Worm (Caenorhabditis elegans) whole organism, young adult: Measurements from ENCODE around the gene T23E7.6.

Source experiments
- hmg-20 ChIP-seq: fragments of 200-800 bp; sonication (Bioruptor generic); IDR thresholded peaks from 2 replicates; pipeline ENCODE4 v1.3.6; 2022; ENCODE audit warnings: missing genetic modification reagents, missing genetic modification characterization, missing compliant biosample characterization
- hsf-1 ChIP-seq: fragments of 200-800 bp; sonication (Bioruptor generic); IDR thresholded peaks from 2 replicates; pipeline ENCODE4 v1.3.6; 2022; ENCODE audit warnings: missing genetic modification reagents, missing genetic modification characterization, missing compliant biosample characterization
- madf-8 ChIP-seq: fragments of 200-800 bp; sonication (Bioruptor generic); conservative IDR thresholded peaks from 2 replicates; pipeline ENCODE4 v1.3.6; 2022; ENCODE audit warnings: missing genetic modification reagents, missing genetic modification characterization, missing compliant biosample characterization
- nhr-27 ChIP-seq: fragments of 200-800 bp; sonication (Bioruptor generic); optimal IDR thresholded peaks from 2 replicates; lab custom pipeline; 2018; ENCODE audit warnings: mild to moderate bottlenecking, missing genetic modification characterization, moderate library complexity, missing compliant biosample characterization
- sea-2 ChIP-seq: fragments of 200-800 bp; sonication (Bioruptor generic); IDR thresholded peaks from 2 replicates; pipeline ENCODE4 v1.3.6; 2022; ENCODE audit warnings: missing genetic modification characterization, missing compliant biosample characterization
- tbx-9 ChIP-seq: sonication (generic microtip); optimal IDR thresholded peaks from 2 replicates; lab custom pipeline; 2016; ENCODE audit warnings: borderline replicate concordance, missing genetic modification characterization, inconsistent platforms, missing compliant biosample characterization

DNA sequence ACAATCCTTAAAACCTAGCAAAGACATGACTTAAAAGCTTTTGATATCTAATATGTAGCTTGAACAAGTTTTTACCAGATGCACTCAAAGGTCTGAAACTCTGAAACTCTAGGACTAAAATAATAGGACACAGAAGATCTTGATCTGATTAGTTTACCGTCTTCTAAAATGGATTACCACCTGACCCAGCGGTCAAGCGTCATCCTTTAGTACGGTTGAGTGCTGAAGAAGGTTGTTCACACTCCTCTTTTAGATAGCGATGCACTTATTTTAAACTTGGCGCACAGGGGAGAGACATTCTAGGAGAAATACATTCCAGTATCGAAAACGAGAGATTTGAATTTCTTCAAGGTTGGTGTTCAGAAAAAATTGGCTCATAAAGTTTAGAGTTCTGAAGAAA lies 913 bp downstream of the T23E7.6 start:
- no peak for TF ChIP-seq tbx-9 (tag; lab: Kevin White, UChicago)
- TF ChIP-seq sea-2 (GFP tag; lab: Robert Waterston, UW): no peak
- no peak for TF ChIP-seq nhr-27 (tag; lab: Kevin White, UChicago)
- TF ChIP-seq hsf-1 (GFP tag; lab: Robert Waterston, UW): no peak
- TF ChIP-seq madf-8 (GFP tag; lab: Robert Waterston, UW): no peak
- TF ChIP-seq hmg-20: no peak
